Worm (Caenorhabditis elegans) whole organism, L4 larva: ENCODE data around the gene pqn-29.

Experiments
- aly-2 ChIP-seq: sonication (generic microtip); optimal IDR thresholded peaks from 2 replicates; lab custom pipeline; 2018; ENCODE audit warnings: missing biosample characterization, missing genetic modification characterization
- ama-1 ChIP-seq: fragments of 150-350 bp; optimal IDR thresholded peaks from 2 replicates; lab custom pipeline; 2014; ENCODE audit warnings: inconsistent platforms, mixed read lengths
- hmg-1.1 ChIP-seq: fragments of 200-800 bp; sonication (Bioruptor generic); IDR thresholded peaks from 2 replicates; pipeline ENCODE4 v1.3.6; 2022; ENCODE audit warnings: missing genetic modification reagents, missing genetic modification characterization, missing compliant biosample characterization
- lin-13 ChIP-seq: fragments of 150-350 bp; optimal IDR thresholded peaks from 2 replicates; lab custom pipeline; 2014; ENCODE audit warnings: missing biosample characterization, missing genetic modification reagents, missing genetic modification characterization
- lin-39 ChIP-seq: fragments of 150-350 bp; optimal IDR thresholded peaks from 2 replicates; lab custom pipeline; 2014; ENCODE audit warnings: missing biosample characterization, missing genetic modification reagents, missing genetic modification characterization
- lir-3 ChIP-seq: sonication (generic microtip); optimal IDR thresholded peaks from 2 replicates; lab custom pipeline; 2016; ENCODE audit warnings: mild to moderate bottlenecking, missing genetic modification characterization, missing compliant biosample characterization
- madf-9 ChIP-seq: fragments of 200-800 bp; sonication (Bioruptor generic); conservative IDR thresholded peaks from 2 replicates; pipeline ENCODE4 v1.3.6; 2022; ENCODE audit warnings: missing genetic modification reagents, missing genetic modification characterization, missing compliant biosample characterization
- pqm-1 ChIP-seq: sonication (generic microtip); optimal IDR thresholded peaks from 2 replicates; lab custom pipeline; 2017; ENCODE audit warnings: missing biosample characterization, missing genetic modification characterization
- skn-1 ChIP-seq: fragments of 150-350 bp; optimal IDR thresholded peaks from 2 replicates; lab custom pipeline; 2014; ENCODE audit warnings: missing biosample characterization, missing genetic modification characterization
- ztf-7 ChIP-seq: fragments of 150-350 bp; optimal IDR thresholded peaks from 2 replicates; lab custom pipeline; 2014; ENCODE audit warnings: missing biosample characterization, missing genetic modification characterization

DNA sequence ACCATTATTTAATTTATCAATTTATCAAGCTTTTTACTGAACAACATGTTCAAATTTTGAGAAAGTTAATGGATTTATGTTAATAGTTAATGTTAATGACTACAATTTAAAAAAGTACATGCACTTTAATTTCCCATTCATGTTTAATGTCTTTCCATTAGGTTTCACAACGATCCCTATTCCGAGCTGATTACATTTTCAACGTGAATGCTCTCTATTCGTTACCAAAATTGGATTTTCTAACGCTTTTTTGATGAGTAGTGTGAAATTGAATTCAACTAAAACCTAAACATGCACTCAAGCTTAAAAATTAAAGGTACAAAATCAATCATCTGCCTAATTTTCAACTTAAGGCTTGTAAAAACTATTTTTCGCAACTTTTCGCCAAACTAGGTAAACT, 11.2 kb upstream of the pqn-29 start:
- TF ChIP-seq lir-3 (tag; lab: Kevin White, UChicago), result no peak
- no peak for TF ChIP-seq aly-2 (tag; lab: Kevin White, UChicago)
- TF ChIP-seq ama-1 (lab: Kevin White, UChicago), result no peak
- TF ChIP-seq pqm-1 (tag; lab: Kevin White, UChicago), result no peak
- TF ChIP-seq ztf-7 (tag; lab: Kevin White, UChicago), result no peak
- no peak for TF ChIP-seq lin-39 (tag; lab: Kevin White, UChicago)
- TF ChIP-seq madf-9 (GFP tag; lab: Robert Waterston, UW), result no peak
- no peak for TF ChIP-seq hmg-1.1 (GFP tag; lab: Robert Waterston, UW)
- TF ChIP-seq skn-1 (tag; lab: Kevin White, UChicago), result no peak
- TF ChIP-seq lin-13, result no peak
